Fruit fly (Drosophila melanogaster) whole organism, wandering third instar larva: Measurements from ENCODE around the gene mtrm.

Experiments used
- HLH106 ChIP-seq: fragments of 200-800 bp; optimal IDR thresholded peaks from 3 replicates; lab custom pipeline; 2019; ENCODE audit warnings: missing biosample characterization, mild to moderate bottlenecking, missing genetic modification characterization, moderate library complexity
- Jra ChIP-seq: sonication (Bioruptor generic); optimal IDR thresholded peaks from 2 replicates; lab custom pipeline; 2016; ENCODE audit warnings: missing biosample characterization, missing genetic modification characterization
- N ChIP-seq: fragments of >200 bp; optimal IDR thresholded peaks from 2 replicates; lab custom pipeline; 2018; ENCODE audit warnings: missing biosample characterization, missing external identifiers, missing genetic modification characterization
- Vsx2 ChIP-seq: fragments of 200-300, 225-300 bp; sonication (Bioruptor generic); optimal IDR thresholded peaks from 2 replicates; lab custom pipeline; 2018; ENCODE audit warnings: missing biosample characterization, missing genetic modification characterization; ENCODE audit not compliant: partially characterized antibody
- brk ChIP-seq: fragments of 200-800 bp; sonication (Bioruptor generic); optimal IDR thresholded peaks from 2 replicates; lab custom pipeline; 2016; ENCODE audit warnings: missing biosample characterization, mild to moderate bottlenecking, missing genetic modification characterization
- dmrt93B ChIP-seq: fragments of 200-800 bp; sonication (Bioruptor generic); optimal IDR thresholded peaks from 2 replicates; lab custom pipeline; 2018; ENCODE audit warnings: missing biosample characterization, mild to moderate bottlenecking, missing genetic modification characterization
- dsf ChIP-seq: sonication (Bioruptor generic); optimal IDR thresholded peaks from 2 replicates; lab custom pipeline; 2016; ENCODE audit warnings: missing biosample characterization, missing genetic modification characterization, borderline replicate concordance
- psq ChIP-seq: fragments of 200-800 bp; sonication (Bioruptor generic); optimal IDR thresholded peaks from 3 replicates; lab custom pipeline; 2017; ENCODE audit warnings: missing biosample characterization, mild to moderate bottlenecking, missing genetic modification characterization, moderate library complexity
- sage ChIP-seq: fragments of 200-800 bp; sonication (Bioruptor generic); optimal IDR thresholded peaks from 2 replicates; lab custom pipeline; 2016; ENCODE audit warnings: missing biosample characterization, mild to moderate bottlenecking, missing genetic modification characterization
- sv ChIP-seq: fragments of 200-800 bp; sonication (Bioruptor generic); optimal IDR thresholded peaks from 3 replicates; lab custom pipeline; 2016; ENCODE audit warnings: missing biosample characterization, missing genetic modification characterization
- tai ChIP-seq: sonication (Bioruptor generic); optimal IDR thresholded peaks from 2 replicates; lab custom pipeline; 2016; ENCODE audit warnings: missing biosample characterization, missing genetic modification characterization

DNA sequence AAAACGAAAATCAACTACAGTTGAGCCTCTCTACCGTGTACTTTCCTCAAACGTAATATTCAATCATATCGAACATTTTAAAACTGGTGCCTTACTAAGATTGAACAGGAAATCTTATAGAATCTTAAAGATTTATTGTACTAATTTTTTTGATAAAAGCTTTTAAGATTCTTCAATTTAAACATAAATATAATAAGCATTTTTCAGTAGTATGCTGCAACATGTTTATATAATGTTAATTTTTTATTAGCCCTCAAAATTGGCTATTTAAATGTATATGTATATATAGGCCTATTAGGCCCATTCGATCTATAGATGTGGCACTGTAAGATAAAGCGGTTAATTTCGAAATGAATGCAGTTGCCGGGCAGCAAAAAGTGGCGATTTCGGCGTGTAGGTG lies 41.3 kb upstream of the mtrm start:
- no peak for TF ChIP-seq psq
- no peak for TF ChIP-seq HLH106 (tag; lab: Kevin White, UChicago)
- TF ChIP-seq sage (GFP tag; lab: Kevin White, UChicago): no peak
- TF ChIP-seq tai: no peak
- no peak for TF ChIP-seq N
- TF ChIP-seq sv: no peak
- TF ChIP-seq Jra (GFP tag; lab: Kevin White, UChicago): no peak
- TF ChIP-seq brk (GFP tag; lab: Kevin White, UChicago): no peak
- TF ChIP-seq Vsx2: no peak
- no peak for TF ChIP-seq dsf (GFP tag; lab: Kevin White, UChicago)
- TF ChIP-seq dmrt93B (GFP tag; lab: Kevin White, UChicago): no peak
